Worm (Caenorhabditis elegans) whole organism, young adult: Measurements from ENCODE around the gene ZK353.2.
A peak's percentile ranks its signal among the peaks of the same experiment; 100 is the strongest.

Experiments
- B0035.1 ChIP-seq: sonication (generic microtip); optimal IDR thresholded peaks from 2 replicates; lab custom pipeline; 2016; ENCODE audit warnings: missing genetic modification characterization, mild to moderate bottlenecking, missing compliant biosample characterization, missing genotype, missing genetic modification reagents
- B0261.1 ChIP-seq: sonication (generic microtip); optimal IDR thresholded peaks from 2 replicates; lab custom pipeline; 2016; ENCODE audit warnings: mild to moderate bottlenecking, missing genetic modification characterization, moderate library complexity, missing compliant biosample characterization
- C17E4.6 ChIP-seq: fragments of 200-800 bp; sonication (Bioruptor generic); IDR thresholded peaks from 2 replicates; pipeline ENCODE4 v1.3.6; 2022; ENCODE audit warnings: missing genetic modification reagents, missing genetic modification characterization, missing compliant biosample characterization
- D2030.7 ChIP-seq: fragments of 200-800 bp; sonication (Bioruptor generic); IDR thresholded peaks from 2 replicates; pipeline ENCODE4 v1.3.6; 2022; ENCODE audit warnings: missing genetic modification reagents, missing genetic modification characterization, missing compliant biosample characterization
- F33H1.4 ChIP-seq: fragments of 200-800 bp; sonication (Bioruptor generic); IDR thresholded peaks from 2 replicates; pipeline ENCODE4 v1.3.6; 2022; ENCODE audit warnings: missing genetic modification reagents, missing genetic modification characterization, missing compliant biosample characterization
- F52B5.7 ChIP-seq: sonication (generic microtip); optimal IDR thresholded peaks from 2 replicates; lab custom pipeline; 2016; ENCODE audit warnings: mild to moderate bottlenecking, missing genetic modification characterization, missing compliant biosample characterization
- F57A8.1 ChIP-seq: fragments of 200-800 bp; sonication (Bioruptor generic); optimal IDR thresholded peaks from 2 replicates; lab custom pipeline; 2018; ENCODE audit warnings: mild to moderate bottlenecking, missing genetic modification characterization, moderate library complexity, missing compliant biosample characterization
- Y53G8AR.9 ChIP-seq: fragments of 200-800 bp; sonication (Bioruptor generic); conservative IDR thresholded peaks from 2 replicates; pipeline ENCODE4 v1.3.6; 2022; ENCODE audit warnings: missing genetic modification reagents, missing genetic modification characterization, missing compliant biosample characterization
- Y56A3A.18 ChIP-seq: fragments of 200-800 bp; sonication (Bioruptor generic); IDR thresholded peaks from 2 replicates; pipeline ENCODE4 v1.3.6; 2022; ENCODE audit warnings: missing genetic modification reagents, missing genetic modification characterization, missing compliant biosample characterization
- ZK185.1 ChIP-seq: sonication (generic microtip); optimal IDR thresholded peaks from 2 replicates; lab custom pipeline; 2016; ENCODE audit warnings: mild to moderate bottlenecking, missing genetic modification characterization, missing compliant biosample characterization; ENCODE audit not compliant: poor library complexity, severe bottlenecking
- ama-1 ChIP-seq, 3 experiments: fragments of 150-350 bp in 1 of 3; sonication (generic microtip) in 2 of 3; optimal IDR thresholded peaks; 2 replicates each; lab custom pipeline; 2014 to 2018; ENCODE audit warnings: missing biosample characterization in 2 of 3, missing genetic modification characterization in 2 of 3, missing genetic modification reagents in 2 of 3
- aptf-2 ChIP-seq: fragments of 200-800 bp; sonication (Bioruptor generic); conservative IDR thresholded peaks from 2 replicates; pipeline ENCODE4 v1.3.6; 2022; ENCODE audit warnings: missing genetic modification reagents, missing genetic modification characterization, missing compliant biosample characterization
- aptf-3 ChIP-seq: fragments of 200-800 bp; sonication (Bioruptor generic); IDR thresholded peaks from 2 replicates; pipeline ENCODE4 v1.3.6; 2022; ENCODE audit warnings: missing genetic modification characterization, missing compliant biosample characterization
- athp-1 ChIP-seq: sonication (generic microtip); optimal IDR thresholded peaks from 2 replicates; lab custom pipeline; 2017; ENCODE audit warnings: mild to moderate bottlenecking, missing genetic modification characterization, missing compliant biosample characterization
- attf-3 ChIP-seq: fragments of 200-800 bp; sonication (Bioruptor generic); conservative IDR thresholded peaks from 2 replicates; pipeline ENCODE4 v1.3.6; 2022; ENCODE audit warnings: missing genetic modification reagents, missing genetic modification characterization, missing compliant biosample characterization
- attf-6 ChIP-seq: fragments of 200-800 bp; sonication (Bioruptor generic); IDR thresholded peaks from 2 replicates; pipeline ENCODE4 v1.3.6; 2022; ENCODE audit warnings: missing genetic modification reagents, missing genetic modification characterization, missing compliant biosample characterization
- cebp-2 ChIP-seq: fragments of 200-800 bp; sonication (Bioruptor generic); IDR thresholded peaks from 2 replicates; pipeline ENCODE4 v1.3.6; 2022; ENCODE audit warnings: missing genetic modification characterization, missing compliant biosample characterization
- ceh-100 ChIP-seq: fragments of 200-800 bp; sonication (Bioruptor generic); IDR thresholded peaks from 2 replicates; pipeline ENCODE4 v1.3.6; 2022; ENCODE audit warnings: missing genetic modification reagents, missing genetic modification characterization, missing compliant biosample characterization
- ceh-40 ChIP-seq: fragments of 200-800 bp; sonication (Bioruptor generic); IDR thresholded peaks from 2 replicates; pipeline ENCODE4 v1.3.6; 2022; ENCODE audit warnings: missing genetic modification characterization, missing compliant biosample characterization
- ceh-58 ChIP-seq: fragments of 200-800 bp; sonication (Bioruptor generic); IDR thresholded peaks from 2 replicates; pipeline ENCODE4 v1.3.6; 2022; ENCODE audit warnings: missing genetic modification characterization, missing compliant biosample characterization
- ceh-91 ChIP-seq: fragments of 200-800 bp; sonication (Bioruptor generic); IDR thresholded peaks from 2 replicates; pipeline ENCODE4 v1.3.6; 2022; ENCODE audit warnings: missing genetic modification reagents, missing genetic modification characterization, missing compliant biosample characterization
- chd-7 ChIP-seq: sonication (generic microtip); optimal IDR thresholded peaks from 2 replicates; lab custom pipeline; 2016; ENCODE audit warnings: mild to moderate bottlenecking, missing genetic modification characterization, moderate library complexity, missing compliant biosample characterization
- dox-1 ChIP-seq: fragments of 200-800 bp; sonication (Bioruptor generic); IDR thresholded peaks from 2 replicates; pipeline ENCODE4 v1.3.6; 2022; ENCODE audit warnings: missing genetic modification reagents, missing genetic modification characterization, missing compliant biosample characterization
- efl-1 ChIP-seq: fragments of 150-350 bp; optimal IDR thresholded peaks from 2 replicates; lab custom pipeline; 2014; ENCODE audit warnings: missing biosample characterization, missing genetic modification reagents, missing genetic modification characterization
- gei-17 ChIP-seq: fragments of 200-800 bp; sonication (Bioruptor generic); optimal IDR thresholded peaks from 2 replicates; lab custom pipeline; 2018; ENCODE audit warnings: mild to moderate bottlenecking, missing genetic modification characterization, missing compliant biosample characterization
- hlh-12 ChIP-seq: sonication (generic microtip); optimal IDR thresholded peaks from 2 replicates; lab custom pipeline; 2016; ENCODE audit warnings: missing genetic modification characterization, missing compliant biosample characterization
- hrde-1 ChIP-seq: sonication (generic microtip); optimal IDR thresholded peaks from 2 replicates; lab custom pipeline; 2016; ENCODE audit warnings: missing genetic modification characterization, mild to moderate bottlenecking, missing compliant biosample characterization, moderate library complexity, missing genotype, missing genetic modification reagents, borderline replicate concordance
- hsf-1 ChIP-seq: fragments of 200-800 bp; sonication (Bioruptor generic); IDR thresholded peaks from 2 replicates; pipeline ENCODE4 v1.3.6; 2022; ENCODE audit warnings: missing genetic modification reagents, missing genetic modification characterization, missing compliant biosample characterization
- let-526 ChIP-seq: fragments of 200-800 bp; sonication (Bioruptor generic); IDR thresholded peaks from 2 replicates; pipeline ENCODE4 v1.3.6; 2022; ENCODE audit warnings: missing genetic modification reagents, missing genetic modification characterization, missing compliant biosample characterization
- lin-26 ChIP-seq: fragments of 200-800 bp; sonication (Bioruptor generic); IDR thresholded peaks from 2 replicates; pipeline ENCODE4 v1.3.6; 2022; ENCODE audit warnings: missing genetic modification reagents, missing genetic modification characterization, missing compliant biosample characterization
- lin-35 ChIP-seq, 3 experiments: fragments of 150-350 bp in 2 of 3; sonication (generic microtip) in 1 of 3; optimal IDR thresholded peaks; 2 replicates each; lab custom pipeline; 2014 to 2018; ENCODE audit warnings: missing biosample characterization in 3 of 3, missing genetic modification characterization in 3 of 3, missing genetic modification reagents in 3 of 3
- lin-40 ChIP-seq: sonication (generic microtip); optimal IDR thresholded peaks from 2 replicates; lab custom pipeline; 2016; ENCODE audit warnings: missing genetic modification characterization, mild to moderate bottlenecking, missing compliant biosample characterization, missing genotype, missing genetic modification reagents
- lsl-1 ChIP-seq: fragments of 200-800 bp; sonication (Bioruptor generic); optimal IDR thresholded peaks from 2 replicates; lab custom pipeline; 2018; ENCODE audit warnings: mild to moderate bottlenecking, missing genetic modification characterization, moderate library complexity, missing compliant biosample characterization
- madf-10 ChIP-seq: sonication (generic microtip); optimal IDR thresholded peaks from 2 replicates; lab custom pipeline; 2016; ENCODE audit warnings: mild to moderate bottlenecking, missing genetic modification characterization, missing compliant biosample characterization
- madf-6 ChIP-seq: fragments of 200-800 bp; sonication (Bioruptor generic); IDR thresholded peaks from 2 replicates; pipeline ENCODE4 v1.3.6; 2022; ENCODE audit warnings: missing genetic modification reagents, missing genetic modification characterization, missing compliant biosample characterization
- nfyb-1 ChIP-seq: fragments of 200-800 bp; sonication (Bioruptor generic); IDR thresholded peaks from 2 replicates; pipeline ENCODE4 v1.3.6; 2022; ENCODE audit warnings: missing genetic modification reagents, missing genetic modification characterization, missing compliant biosample characterization
- nhr-90 ChIP-seq: sonication (generic microtip); optimal IDR thresholded peaks from 2 replicates; lab custom pipeline; 2016; ENCODE audit warnings: missing genotype, mild to moderate bottlenecking, missing genetic modification characterization, missing compliant biosample characterization
- repo-1 ChIP-seq: sonication (generic microtip); optimal IDR thresholded peaks from 2 replicates; lab custom pipeline; 2017; ENCODE audit warnings: mild to moderate bottlenecking, missing genetic modification characterization, missing compliant biosample characterization
- rpc-1 ChIP-seq, 2 experiments: fragments of 150-350 bp in 1 of 2; sonication (generic microtip) in 1 of 2; optimal IDR thresholded peaks; 2 replicates each; lab custom pipeline; 2014 to 2018; ENCODE audit warnings: missing biosample characterization in 1 of 2, missing genetic modification characterization in 1 of 2, missing genetic modification reagents in 1 of 2, missing genotype in 1 of 2
- sdz-38 ChIP-seq: sonication (generic microtip); optimal IDR thresholded peaks from 2 replicates; lab custom pipeline; 2016; ENCODE audit warnings: missing genotype, missing genetic modification characterization, missing compliant biosample characterization
- snpc-1.1 ChIP-seq: sonication (generic microtip); optimal IDR thresholded peaks from 2 replicates; lab custom pipeline; 2017; ENCODE audit warnings: missing genetic modification characterization, mild to moderate bottlenecking, missing compliant biosample characterization, antibody characterized with exemption, moderate library complexity, missing genotype, missing genetic modification reagents; ENCODE audit not compliant: insufficient read depth
- snpc-1.3 ChIP-seq: sonication (generic microtip); optimal IDR thresholded peaks from 2 replicates; lab custom pipeline; 2017; ENCODE audit warnings: missing genetic modification characterization, mild to moderate bottlenecking, missing compliant biosample characterization, antibody characterized with exemption, moderate library complexity, missing genotype, missing genetic modification reagents; ENCODE audit not compliant: insufficient read depth
- sptf-2 ChIP-seq: fragments of 200-800 bp; sonication (Bioruptor generic); optimal IDR thresholded peaks from 2 replicates; lab custom pipeline; 2018; ENCODE audit warnings: mild to moderate bottlenecking, missing genetic modification characterization, missing compliant biosample characterization
- tlf-1 ChIP-seq: fragments of 200-800 bp; sonication (Bioruptor generic); optimal IDR thresholded peaks from 2 replicates; lab custom pipeline; 2018; ENCODE audit warnings: mild to moderate bottlenecking, missing genetic modification characterization, missing compliant biosample characterization
- unc-62 ChIP-seq: fragments of 150-350 bp; optimal IDR thresholded peaks from 2 replicates; lab custom pipeline; 2014; ENCODE audit warnings: missing biosample characterization, missing genetic modification reagents, missing genetic modification characterization
- xnd-1 ChIP-seq: sonication (generic microtip); optimal IDR thresholded peaks from 2 replicates; lab custom pipeline; 2016; ENCODE audit warnings: missing genotype, missing genetic modification reagents, missing genetic modification characterization, missing compliant biosample characterization
- zfh-2 ChIP-seq: fragments of 200-800 bp; sonication (Bioruptor generic); conservative IDR thresholded peaks from 2 replicates; pipeline ENCODE4 v1.3.6; 2022; ENCODE audit warnings: missing genetic modification reagents, missing genetic modification characterization, missing compliant biosample characterization
- ztf-25 ChIP-seq: fragments of 200-800 bp; sonication (Bioruptor generic); IDR thresholded peaks from 2 replicates; pipeline ENCODE4 v1.3.6; 2022; ENCODE audit warnings: missing genetic modification reagents, missing genetic modification characterization, missing compliant biosample characterization

ZK353.2 gene

DNA sequence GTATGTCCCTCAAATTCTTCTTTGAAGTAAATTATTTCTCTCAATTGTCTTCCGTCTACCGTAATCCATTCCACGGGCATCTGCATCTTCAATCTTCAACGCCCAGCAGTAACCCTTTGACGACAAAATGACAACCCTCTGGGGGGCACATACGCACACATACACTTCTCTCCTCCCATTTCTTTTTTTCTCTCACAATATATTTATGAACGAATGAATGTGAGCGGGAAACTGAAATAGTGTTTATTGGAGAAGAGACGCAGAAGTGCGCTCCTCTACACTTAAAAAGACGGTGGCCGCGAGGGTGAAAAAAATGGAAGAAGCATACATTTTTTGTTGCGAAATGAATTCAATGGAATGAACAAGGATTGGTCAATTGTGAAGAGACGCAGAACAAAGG is 13.5 kb downstream of the ZK353.2 start (continued):
- TF ChIP-seq D2030.7 (GFP tag; lab: Robert Waterston, UW) (no peak), snpc-1.3 (peak; percentile 11), efl-1 (GFP tag; lab: Kevin White, UChicago) (no peak), repo-1 (tag; lab: Kevin White, UChicago) (no peak), athp-1 (tag; lab: Kevin White, UChicago) (no peak), Y53G8AR.9 (no peak), let-526 (GFP tag; lab: Robert Waterston, UW) (no peak), F33H1.4 (GFP tag; lab: Robert Waterston, UW) (no peak), attf-6 (GFP tag; lab: Robert Waterston, UW) (no peak), nhr-90 (tag; lab: Kevin White, UChicago) (no peak), nfyb-1 (GFP tag; lab: Robert Waterston, UW) (0 out of 2 replicates have a peak, but pooled peaks have one; percentile 43), sdz-38 (no peak), gei-17 (no peak), aptf-2 (GFP tag; lab: Robert Waterston, UW) (no peak), unc-62 (GFP tag; lab: Kevin White, UChicago) (no peak), lsl-1 (GFP tag; lab: Kevin White, UChicago) (no peak), C17E4.6 (GFP tag; lab: Robert Waterston, UW) (no peak), aptf-3 (GFP tag; lab: Robert Waterston, UW) (no peak), xnd-1 (tag; lab: Kevin White, UChicago) (no peak), dox-1 (GFP tag; lab: Robert Waterston, UW) (peak; percentile 80; the same call in 1 of the 2 replicates), lin-26 (GFP tag; lab: Robert Waterston, UW) (no peak), ceh-40 (GFP tag; lab: Robert Waterston, UW) (no peak), F57A8.1 (GFP tag; lab: Kevin White, UChicago) (no peak), attf-3 (GFP tag; lab: Robert Waterston, UW) (no peak), ceh-91 (no peak), hlh-12 (no peak), zfh-2 (GFP tag; lab: Robert Waterston, UW) (no peak), sptf-2 (no peak), ztf-25 (GFP tag; lab: Robert Waterston, UW) (no peak), B0261.1 (tag; lab: Kevin White, UChicago) (no peak), F52B5.7 (tag; lab: Kevin White, UChicago) (no peak), B0035.1 (no peak), snpc-1.1 (tag; lab: Kevin White, UChicago) (no peak), hsf-1 (GFP tag; lab: Robert Waterston, UW) (no peak), ama-1 (optimal IDR thresholded peaks at IDR 0.05; lab: Kevin White, UChicago) (no peak), ama-1 (GFP tag; optimal IDR thresholded peaks at IDR 0.05; lab: Kevin White, UChicago) (no peak), tlf-1 (no peak), rpc-1 (optimal IDR thresholded peaks at IDR 0.05; lab: Kevin White, UChicago) (no peak), rpc-1 (tag; optimal IDR thresholded peaks at IDR 0.05; lab: Kevin White, UChicago) (no peak), madf-6 (GFP tag; lab: Robert Waterston, UW) (peak; percentile 32; the same call in 1 of the 2 replicates), hrde-1 (tag; lab: Kevin White, UChicago) (no peak), ZK185.1 (no peak), ceh-100 (GFP tag; lab: Robert Waterston, UW) (no peak), ceh-58 (no peak), Y56A3A.18 (0 out of 2 replicates have a peak, but pooled peaks have one; percentile 48), madf-10 (tag; lab: Kevin White, UChicago) (peak; percentile 3), cebp-2 (no peak), chd-7 (tag; lab: Kevin White, UChicago) (no peak), lin-40 (tag; lab: Kevin White, UChicago) (peak; percentile 41), lin-35 (GFP tag; optimal IDR thresholded peaks at IDR 0.05; lab: Kevin White, UChicago) (peak in 1 of 3 experiments; percentile 48)
